Worm (Caenorhabditis elegans): ENCODE data around the gene F35G2.3.

F35G2.3 gene

ce11 chrIV:12259161-12259870 is 49.9 kb downstream of the F35G2.3 start, which contains the start of gene Y39C12A.9:
Y39C12A.9 (minus strand) TSS chrIV:12259211.
- TF ChIP-seq unc-62 (GFP tag; optimal IDR thresholded peaks at IDR 0.05) (no peak), elt-3 (tag; optimal IDR thresholded peaks at IDR 0.05) (no peak), nhr-28 (tag; optimal IDR thresholded peaks at IDR 0.05) (no peak), unc-120 (tag; optimal IDR thresholded peaks at IDR 0.05; ENCODE audit: poor library complexity, severe bottlenecking) (peak; percentile 16), ceh-83 (GFP tag; optimal IDR thresholded peaks at IDR 0.05) (no peak), sptf-1 (tag; optimal IDR thresholded peaks at IDR 0.05) (no peak), drap-1 (GFP tag; optimal IDR thresholded peaks at IDR 0.05) (no peak), ces-1 (GFP tag; optimal IDR thresholded peaks at IDR 0.05) (peak; percentile 31), zip-8 (tag; optimal IDR thresholded peaks at IDR 0.05) (no peak), ceh-43 (GFP tag; optimal IDR thresholded peaks at IDR 0.05) (no peak), bed-3 (GFP tag; optimal IDR thresholded peaks at IDR 0.05) (no peak)

Data from whole organism, mixed stage, embryonic.